Fruit fly (Drosophila melanogaster) whole organism, embryonic: ENCODE data around the gene fmt.
A peak's percentile ranks its signal among the peaks of the same experiment; 100 is the strongest.

Experiments
- Bdp1 ChIP-seq: fragments of 200-800 bp; sonication (Bioruptor generic); optimal IDR thresholded peaks from 3 replicates; lab custom pipeline; 2016; ENCODE audit warnings: missing biosample characterization, missing genetic modification characterization
- Bgb ChIP-seq: fragments of 200-800 bp; sonication (Bioruptor generic); IDR thresholded peaks from 2 replicates; pipeline ENCODE4 v1.3.6; 2022; ENCODE audit warnings: missing biosample characterization, missing genetic modification characterization; ENCODE audit not compliant: partially characterized antibody
- Bteb2 ChIP-seq: fragments of 200-800 bp; sonication (Bioruptor generic); optimal IDR thresholded peaks from 2 replicates; lab custom pipeline; 2016; ENCODE audit warnings: missing biosample characterization, missing genetic modification characterization
- CG10209 ChIP-seq: fragments of 200-800 bp; sonication (Bioruptor generic); optimal IDR thresholded peaks from 3 replicates; lab custom pipeline; 2017; ENCODE audit warnings: missing biosample characterization, mild to moderate bottlenecking, missing genetic modification characterization, missing genetic modification reagents
- CG10366 ChIP-seq: fragments of 200-800 bp; sonication (Bioruptor generic); IDR thresholded peaks from 2 replicates; pipeline ENCODE4 v1.3.6; 2022; ENCODE audit warnings: missing biosample characterization, missing genetic modification characterization
- CG10565 ChIP-seq: fragments of 200-800 bp; sonication (Bioruptor generic); optimal IDR thresholded peaks from 3 replicates; lab custom pipeline; 2016; ENCODE audit warnings: missing biosample characterization, mild to moderate bottlenecking, missing genetic modification characterization
- CG11093 ChIP-seq: fragments of 200-800 bp; sonication (Bioruptor generic); IDR thresholded peaks from 3 replicates; pipeline ENCODE4 v1.3.6; 2022; ENCODE audit warnings: missing biosample characterization, missing genetic modification characterization
- CG11247 ChIP-seq: fragments of 200-800 bp; sonication (Bioruptor generic); IDR thresholded peaks from 2 replicates; pipeline ENCODE4 v1.3.6; 2022; ENCODE audit warnings: missing biosample characterization, missing genetic modification characterization
- CG11504 ChIP-seq: fragments of 200-800 bp; sonication (Bioruptor generic); optimal IDR thresholded peaks from 3 replicates; lab custom pipeline; 2019; ENCODE audit warnings: missing biosample characterization, mild to moderate bottlenecking, missing genetic modification characterization, moderate library complexity
- CG11560 ChIP-seq: fragments of 200-800 bp; sonication (Bioruptor generic); IDR thresholded peaks from 3 replicates; pipeline ENCODE4 v1.3.6; 2022; ENCODE audit warnings: missing biosample characterization, missing genetic modification characterization
- CG12659 ChIP-seq: fragments of 200-800 bp; sonication (Bioruptor generic); optimal IDR thresholded peaks from 3 replicates; lab custom pipeline; 2017; ENCODE audit warnings: mild to moderate bottlenecking, missing biosample characterization, missing genetic modification reagents, missing genetic modification characterization
- CG13287 ChIP-seq: fragments of 200-800 bp; sonication (Bioruptor generic); IDR thresholded peaks from 2 replicates; pipeline ENCODE4 v1.3.6; 2022; ENCODE audit warnings: missing biosample characterization, missing genetic modification characterization; ENCODE audit not compliant: partially characterized antibody
- CG15601 ChIP-seq: fragments of 200-800 bp; sonication (Bioruptor generic); optimal IDR thresholded peaks from 3 replicates; lab custom pipeline; 2019; ENCODE audit warnings: missing biosample characterization, mild to moderate bottlenecking, missing genetic modification characterization, moderate library complexity
- CG1602 ChIP-seq: fragments of 200-800 bp; sonication (Bioruptor generic); optimal IDR thresholded peaks from 3 replicates; lab custom pipeline; 2016; ENCODE audit warnings: missing biosample characterization, missing genetic modification characterization
- CG1647 ChIP-seq: fragments of 200-800 bp; sonication (Bioruptor generic); optimal IDR thresholded peaks from 3 replicates; lab custom pipeline; 2016; ENCODE audit warnings: missing biosample characterization, missing genetic modification characterization
- CG17385 ChIP-seq: fragments of 200-800 bp; sonication (Bioruptor generic); optimal IDR thresholded peaks from 3 replicates; lab custom pipeline; 2018; ENCODE audit warnings: missing biosample characterization, mild to moderate bottlenecking, missing genetic modification characterization
- CG17802 ChIP-seq: fragments of 200-800 bp; sonication (Bioruptor generic); optimal IDR thresholded peaks from 2 replicates; lab custom pipeline; 2018; ENCODE audit warnings: missing biosample characterization, mild to moderate bottlenecking, missing genetic modification characterization, moderate library complexity
- CG2202 ChIP-seq: fragments of 200-800 bp; sonication (Bioruptor generic); optimal IDR thresholded peaks from 2 replicates; lab custom pipeline; 2018; ENCODE audit warnings: missing biosample characterization, mild to moderate bottlenecking, missing genetic modification characterization
- CG32767 ChIP-seq: fragments of 200-800 bp; sonication (Bioruptor generic); IDR thresholded peaks from 2 replicates; pipeline ENCODE4 v1.3.6; 2022; ENCODE audit warnings: missing biosample characterization, missing genetic modification characterization
- CG33213 ChIP-seq: fragments of 200-800 bp; sonication (Bioruptor generic); optimal IDR thresholded peaks from 3 replicates; lab custom pipeline; 2016; ENCODE audit warnings: missing biosample characterization, missing genetic modification characterization
- CG4730 ChIP-seq: fragments of 200-800 bp; sonication (Bioruptor generic); IDR thresholded peaks from 2 replicates; pipeline ENCODE4 v1.3.6; 2022; ENCODE audit warnings: missing biosample characterization, missing genetic modification characterization
- CG4820 ChIP-seq: fragments of 200-800 bp; sonication (Bioruptor generic); optimal IDR thresholded peaks from 3 replicates; lab custom pipeline; 2016; ENCODE audit warnings: missing biosample characterization, missing genetic modification characterization
- CG6689 ChIP-seq: fragments of 200-800 bp; sonication (Bioruptor generic); IDR thresholded peaks from 2 replicates; pipeline ENCODE4 v1.3.6; 2022; ENCODE audit warnings: missing biosample characterization, missing genetic modification characterization
- CG6791 ChIP-seq: fragments of 200-800 bp; sonication (Bioruptor generic); IDR thresholded peaks from 3 replicates; pipeline ENCODE4 v1.3.6; 2022; ENCODE audit warnings: missing biosample characterization, missing genetic modification characterization; ENCODE audit not compliant: partially characterized antibody
- CG6813 ChIP-seq: fragments of 200-800 bp; sonication (Bioruptor generic); optimal IDR thresholded peaks from 2 replicates; lab custom pipeline; 2017; ENCODE audit warnings: missing biosample characterization, missing genetic modification characterization, mild to moderate bottlenecking, moderate library complexity, missing genetic modification reagents
- CG8388 ChIP-seq: fragments of 200-800 bp; sonication (Bioruptor generic); optimal IDR thresholded peaks from 2 replicates; lab custom pipeline; 2019; ENCODE audit warnings: missing biosample characterization, mild to moderate bottlenecking, missing genetic modification characterization, moderate library complexity
- CG8478 ChIP-seq: fragments of >200 bp; optimal IDR thresholded peaks from 2 replicates; lab custom pipeline; 2018
- CG8924 ChIP-seq: fragments of 200-800 bp; optimal IDR thresholded peaks from 3 replicates; lab custom pipeline; 2019; ENCODE audit warnings: missing biosample characterization, mild to moderate bottlenecking, missing genetic modification characterization, moderate library complexity
- D19A ChIP-seq: fragments of 200-800 bp; optimal IDR thresholded peaks from 3 replicates; lab custom pipeline; 2019; ENCODE audit warnings: missing biosample characterization, mild to moderate bottlenecking, missing genetic modification characterization, moderate library complexity
- Ets65A ChIP-seq: fragments of 200-800 bp; sonication (Bioruptor generic); peaks from one replicate; lab custom pipeline; 2016; ENCODE audit warnings: missing biosample characterization, missing genetic modification characterization
- Fer1 ChIP-seq: fragments of 200-800 bp; sonication (Bioruptor generic); optimal IDR thresholded peaks from 2 replicates; lab custom pipeline; 2017; ENCODE audit warnings: missing biosample characterization, mild to moderate bottlenecking, missing genetic modification characterization
- HHEX ChIP-seq: fragments of 200-800 bp; sonication (Bioruptor generic); optimal IDR thresholded peaks from 3 replicates; lab custom pipeline; 2017; ENCODE audit warnings: missing biosample characterization, mild to moderate bottlenecking, missing genetic modification characterization, missing genetic modification reagents
- Hmr ChIP-seq: fragments of 200-800 bp; sonication (Bioruptor generic); optimal IDR thresholded peaks from 3 replicates; lab custom pipeline; 2017; ENCODE audit warnings: mild to moderate bottlenecking, missing biosample characterization, missing genetic modification reagents, missing genetic modification characterization
- Hr39 ChIP-seq: fragments of >200 bp; optimal IDR thresholded peaks from 2 replicates; lab custom pipeline; 2017
- Max ChIP-seq: fragments of 200-800 bp; sonication (Bioruptor generic); optimal IDR thresholded peaks from 2 replicates; lab custom pipeline; 2016; ENCODE audit warnings: missing biosample characterization, mild to moderate bottlenecking, missing genetic modification characterization
- Myb ChIP-seq: fragments of 200-800 bp; sonication (Bioruptor generic); optimal IDR thresholded peaks from 2 replicates; lab custom pipeline; 2016; ENCODE audit warnings: missing biosample characterization, missing genetic modification characterization
- Nf-YC ChIP-seq: fragments of 200-800 bp; optimal IDR thresholded peaks from 3 replicates; lab custom pipeline; 2019; ENCODE audit warnings: missing biosample characterization, mild to moderate bottlenecking, missing genetic modification characterization, moderate library complexity
- Pdp1 ChIP-seq, 2 experiments: fragments of 200-800 bp; sonication (Bioruptor generic); optimal IDR thresholded peaks; 3 replicates each; lab custom pipeline; 2016; ENCODE audit warnings: missing biosample characterization in 2 of 2, missing genetic modification characterization in 2 of 2, mild to moderate bottlenecking in 1 of 2, moderate library complexity in 1 of 2
- Sox102F ChIP-seq: fragments of 200-800 bp; sonication (Bioruptor generic); optimal IDR thresholded peaks from 2 replicates; lab custom pipeline; 2018; ENCODE audit warnings: missing biosample characterization, mild to moderate bottlenecking, missing genetic modification characterization, moderate library complexity
- Xrp1 ChIP-seq: fragments of 200-800 bp; sonication (Bioruptor generic); IDR thresholded peaks from 2 replicates; pipeline ENCODE4 v1.3.6; 2022; ENCODE audit warnings: missing biosample characterization, missing genetic modification characterization
- al ChIP-seq: fragments of 200-800 bp; sonication (Bioruptor generic); IDR thresholded peaks from 2 replicates; pipeline ENCODE4 v1.3.6; 2022; ENCODE audit warnings: missing biosample characterization, missing genetic modification characterization
- chinmo ChIP-seq: fragments of 200-800 bp; sonication (Bioruptor generic); IDR thresholded peaks from 4 replicates; pipeline ENCODE4 v1.3.6; 2022; ENCODE audit warnings: missing biosample characterization, missing genetic modification characterization; ENCODE audit not compliant: partially characterized antibody
- cwo ChIP-seq: fragments of 200-800 bp; sonication (Bioruptor generic); optimal IDR thresholded peaks from 3 replicates; lab custom pipeline; 2017; ENCODE audit warnings: missing biosample characterization, missing genetic modification characterization, mild to moderate bottlenecking, moderate library complexity, missing genetic modification reagents
- ewg ChIP-seq: fragments of 200-800 bp; sonication (Bioruptor generic); optimal IDR thresholded peaks from 3 replicates; lab custom pipeline; 2017; ENCODE audit warnings: mild to moderate bottlenecking, missing biosample characterization, missing genetic modification reagents, missing genetic modification characterization
- ftz-f1 ChIP-seq: fragments of 200-800 bp; sonication (Bioruptor generic); optimal IDR thresholded peaks from 2 replicates; lab custom pipeline; 2016; ENCODE audit warnings: missing biosample characterization, missing genetic modification characterization
- gro ChIP-seq: fragments of 200-800 bp; sonication (Bioruptor generic); optimal IDR thresholded peaks from 2 replicates; lab custom pipeline; 2016; ENCODE audit warnings: missing biosample characterization, missing genetic modification characterization
- mam ChIP-seq: fragments of 200-800 bp; sonication (Bioruptor generic); optimal IDR thresholded peaks from 3 replicates; lab custom pipeline; 2016; ENCODE audit warnings: missing biosample characterization, missing genetic modification characterization
- oc ChIP-seq: fragments of 200-800 bp; sonication (Bioruptor generic); optimal IDR thresholded peaks from 2 replicates; lab custom pipeline; 2018; ENCODE audit warnings: missing biosample characterization, mild to moderate bottlenecking, missing genetic modification characterization, moderate library complexity
- pzg ChIP-seq: fragments of 200-800 bp; sonication (Bioruptor generic); optimal IDR thresholded peaks from 3 replicates; lab custom pipeline; 2018; ENCODE audit warnings: missing biosample characterization, mild to moderate bottlenecking, missing genetic modification characterization, moderate library complexity
- ttk ChIP-seq: fragments of 200-800 bp; sonication (Bioruptor generic); IDR thresholded peaks from 2 replicates; pipeline ENCODE4 v2.1.2; 2022; ENCODE audit warnings: missing biosample characterization, missing genetic modification characterization
- zfh2 ChIP-seq: fragments of 200-800 bp; sonication (Bioruptor generic); optimal IDR thresholded peaks from 2 replicates; lab custom pipeline; 2016; ENCODE audit warnings: missing biosample characterization, missing genetic modification characterization

The fmt gene

dm6 chr3L:6217212-6217611, 43.5 kb upstream of the fmt start (continued):
- TF ChIP-seq mam (GFP tag; lab: Kevin White, UChicago), result no peak
- TF ChIP-seq CG11504 (tag; lab: Kevin White, UChicago), result peak; percentile 56
- TF ChIP-seq al, result no peak
- TF ChIP-seq CG1602 (GFP tag; lab: Kevin White, UChicago), result peak; percentile 64
- peak; percentile 63 for TF ChIP-seq CG8924 (tag; lab: Kevin White, UChicago)
- no peak for TF ChIP-seq CG11560 (tag; lab: Robert Waterston, UW)
- peak; percentile 71 for TF ChIP-seq CG10366 (GFP tag; lab: Robert Waterston, UW)
- TF ChIP-seq CG6813 (GFP tag; lab: Kevin White, UChicago), result peak; percentile 40
- no peak for TF ChIP-seq zfh2 (GFP tag; lab: Kevin White, UChicago)
- peak; percentile 6 for TF ChIP-seq Myb (GFP tag; lab: Kevin White, UChicago)
- TF ChIP-seq ttk (GFP tag; lab: Robert Waterston, UW), result peak; percentile 72; the same call in 1 of the 2 replicates
- TF ChIP-seq CG17385 (GFP tag; lab: Kevin White, UChicago), result peak; percentile 65
- TF ChIP-seq Ets65A, result peak; percentile 51
- TF ChIP-seq CG4820 (GFP tag; lab: Kevin White, UChicago), result peak; percentile 72
- no peak for TF ChIP-seq Nf-YC (tag; lab: Kevin White, UChicago)
- TF ChIP-seq Hmr (GFP tag; lab: Kevin White, UChicago), result no peak
- no peak for TF ChIP-seq Bgb (GFP tag; lab: Robert Waterston, UW)
- no peak for TF ChIP-seq gro
- TF ChIP-seq D19A, result peak; percentile 78
- TF ChIP-seq CG11093 (GFP tag; lab: Robert Waterston, UW), result peak; percentile 48; the same call in 1 of the 3 replicates
- TF ChIP-seq CG12659 (GFP tag; lab: Kevin White, UChicago), result peak; percentile 41
- TF ChIP-seq ewg, result peak; percentile 50
- no peak for TF ChIP-seq CG1647
- peak; percentile 63 for TF ChIP-seq CG4730
- peak; percentile 83 for TF ChIP-seq Sox102F
- no peak for TF ChIP-seq cwo (GFP tag; lab: Kevin White, UChicago)
- no peak; the same call in 1 of the 2 replicates for TF ChIP-seq CG11247
- TF ChIP-seq chinmo (GFP tag; lab: Robert Waterston, UW), result no peak
- TF ChIP-seq Pdp1 (GFP tag; optimal IDR thresholded peaks at IDR 0.05; lab: Kevin White, UChicago), result peak; percentile 22 to 75
- TF ChIP-seq CG17802 (tag; lab: Kevin White, UChicago), result peak; percentile 16
- peak; percentile 84 for TF ChIP-seq CG15601 (tag; lab: Kevin White, UChicago)
- peak; percentile 81 for TF ChIP-seq oc (tag; lab: Kevin White, UChicago)
- no peak for TF ChIP-seq Max
- TF ChIP-seq HHEX (GFP tag; lab: Kevin White, UChicago), result no peak
- TF ChIP-seq CG8388 (GFP tag; lab: Kevin White, UChicago), result peak; percentile 88
- no peak for TF ChIP-seq CG13287 (GFP tag; lab: Robert Waterston, UW)
- TF ChIP-seq CG10209 (GFP tag; lab: Kevin White, UChicago), result peak; percentile 13
- peak; percentile 75 for TF ChIP-seq CG6689 (GFP tag; lab: Robert Waterston, UW)
- TF ChIP-seq Xrp1 (GFP tag; lab: Robert Waterston, UW), result peak; percentile 87
- peak; percentile 83 for TF ChIP-seq CG32767 (GFP tag; lab: Robert Waterston, UW)
- TF ChIP-seq pzg, result no peak
- peak; percentile 4 for TF ChIP-seq Bteb2 (GFP tag; lab: Kevin White, UChicago)
- TF ChIP-seq Bdp1 (GFP tag; lab: Kevin White, UChicago), result no peak
- TF ChIP-seq CG8478, result no peak
- no peak for TF ChIP-seq CG33213 (GFP tag; lab: Kevin White, UChicago)
- no peak for TF ChIP-seq ftz-f1 (GFP tag; lab: Kevin White, UChicago)
- TF ChIP-seq CG6791 (GFP tag; lab: Robert Waterston, UW), result no peak
- TF ChIP-seq CG2202 (tag; lab: Kevin White, UChicago), result peak; percentile 67
- no peak for TF ChIP-seq Fer1 (GFP tag; lab: Kevin White, UChicago)
- TF ChIP-seq Hr39 (lab: Kevin White, UChicago), result no peak
- no peak for TF ChIP-seq CG10565 (GFP tag; lab: Kevin White, UChicago)
